Fruit fly (Drosophila melanogaster): ENCODE data around the gene lz.

lz gene

DNA sequence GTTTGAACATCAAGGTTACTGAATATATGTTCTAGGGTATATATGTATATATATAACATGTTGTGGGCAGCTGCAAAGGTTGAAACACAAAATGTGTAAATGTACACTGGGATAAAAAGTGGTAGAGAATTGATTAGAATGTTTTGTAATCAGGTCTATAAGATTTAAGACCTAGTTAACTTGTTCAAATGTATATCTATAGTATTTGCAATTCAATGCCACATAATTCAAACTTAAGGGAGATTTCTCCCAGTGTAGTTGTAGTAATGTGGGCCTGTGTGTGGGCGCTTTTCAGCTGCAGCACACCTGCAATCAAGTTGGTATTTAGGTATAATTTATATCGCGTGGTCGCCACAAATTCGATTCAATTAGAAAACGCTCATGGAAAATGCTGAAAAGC is 64.8 kb downstream of the lz start (continued):
- TF ChIP-seq CG6813 (GFP tag; optimal IDR thresholded peaks at IDR 0.05): peak; percentile 11
- TF ChIP-seq CG13775 (GFP tag; optimal IDR thresholded peaks at IDR 0.05): peak; percentile 6
- peak; percentile 60 for TF ChIP-seq grau (tag; optimal IDR thresholded peaks at IDR 0.05)
- TF ChIP-seq shn (GFP tag; optimal IDR thresholded peaks at IDR 0.05): peak; percentile 6
- TF ChIP-seq CG4617 (GFP tag; optimal IDR thresholded peaks at IDR 0.05; ENCODE audit: borderline replicate concordance): peak; percentile 17
- TF ChIP-seq Asciz (GFP tag; optimal IDR thresholded peaks at IDR 0.05): peak; percentile 29
- TF ChIP-seq slbo (GFP tag; IDR thresholded peaks at IDR 0.05): peak; percentile 70
- peak; percentile 21 for TF ChIP-seq CG18476 (GFP tag; optimal IDR thresholded peaks at IDR 0.05)
- TF ChIP-seq stc (GFP tag; IDR thresholded peaks at IDR 0.05): peak; percentile 57; the same call in 1 of the 2 replicates
- TF ChIP-seq CG4707 (GFP tag; optimal IDR thresholded peaks at IDR 0.05): no peak
- TF ChIP-seq CG12744 (GFP tag; optimal IDR thresholded peaks at IDR 0.05): peak; percentile 38
- no peak for TF ChIP-seq stwl (tag; optimal IDR thresholded peaks at IDR 0.05)
- peak; percentile 65 for TF ChIP-seq Oli (tag; optimal IDR thresholded peaks at IDR 0.05)
- TF ChIP-seq Mes4 (GFP tag; optimal IDR thresholded peaks at IDR 0.05): peak; percentile 15
- TF ChIP-seq CG3407 (GFP tag; optimal IDR thresholded peaks at IDR 0.05): peak; percentile 27
- TF ChIP-seq mam (GFP tag; optimal IDR thresholded peaks at IDR 0.05): peak; percentile 3
- TF ChIP-seq CG3281 (GFP tag; optimal IDR thresholded peaks at IDR 0.05): peak; percentile 45
- 0 out of 2 replicates have a peak, but pooled peaks have one; percentile 21 for TF ChIP-seq esg (GFP tag; conservative IDR thresholded peaks at IDR 0.05)

DNA sequence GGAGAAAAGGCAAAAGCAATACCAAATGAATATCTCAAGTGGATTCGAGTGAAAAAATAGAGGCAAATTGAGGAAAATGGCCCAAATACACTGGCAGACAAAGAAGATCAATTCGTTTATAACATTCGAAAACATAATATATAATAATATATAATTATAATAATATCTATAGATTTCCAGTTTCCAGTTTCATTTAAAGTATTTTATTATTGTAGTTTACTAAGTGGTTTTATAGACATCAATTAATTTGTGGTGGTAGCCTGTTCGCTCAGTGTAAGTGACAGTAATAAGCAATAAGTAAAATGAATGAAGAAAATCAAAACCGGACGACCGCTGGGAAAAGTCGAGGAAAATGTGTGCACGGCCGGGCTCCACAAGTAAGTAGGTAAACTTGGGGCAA is 65.9 kb downstream of the lz start:
- TF ChIP-seq eyg (GFP tag; optimal IDR thresholded peaks at IDR 0.05) (no peak), fd96Cb (tag; optimal IDR thresholded peaks at IDR 0.05) (peak; percentile 29), MBD-R2 (GFP tag; IDR thresholded peaks at IDR 0.05) (0 out of 2 replicates have a peak, but pooled peaks have one; percentile 15), nmo (GFP tag; optimal IDR thresholded peaks at IDR 0.05) (peak; percentile 46), da (GFP tag; optimal IDR thresholded peaks at IDR 0.05) (no peak), tna (GFP tag; IDR thresholded peaks at IDR 0.05; ENCODE audit: partially characterized antibody) (no peak), fd102C (GFP tag; optimal IDR thresholded peaks at IDR 0.05) (no peak), Sox102F (GFP tag; optimal IDR thresholded peaks at IDR 0.05) (peak; percentile 69), cwo (GFP tag; optimal IDR thresholded peaks at IDR 0.05) (peak; percentile 39), jumu (GFP tag; optimal IDR thresholded peaks at IDR 0.05) (no peak), Dfd (GFP tag; optimal IDR thresholded peaks at IDR 0.05) (no peak), Hmr (GFP tag; optimal IDR thresholded peaks at IDR 0.05) (peak; percentile 6), CG16813 (GFP tag; IDR thresholded peaks at IDR 0.05; ENCODE audit: partially characterized antibody) (no peak), dmrt11E (tag; optimal IDR thresholded peaks at IDR 0.05) (peak; percentile 31), CG2678 (tag; optimal IDR thresholded peaks at IDR 0.05) (peak; percentile 69), CG6689 (GFP tag; IDR thresholded peaks at IDR 0.05) (no peak; the same call in 1 of the 2 replicates), CG17385 (GFP tag; optimal IDR thresholded peaks at IDR 0.05) (peak; percentile 31), CG14710 (tag; optimal IDR thresholded peaks at IDR 0.05) (peak; percentile 33), CG10366 (GFP tag; IDR thresholded peaks at IDR 0.05) (peak; percentile 40; the same call in 1 of the 2 replicates), CG8290 (GFP tag; optimal IDR thresholded peaks at IDR 0.05) (no peak), CG8290 (tag; optimal IDR thresholded peaks at IDR 0.05) (no peak), CG31441 (GFP tag; IDR thresholded peaks at IDR 0.05) (peak; percentile 63), CoRest (tag; optimal IDR thresholded peaks at IDR 0.05) (peak; percentile 59), bsh (GFP tag; optimal IDR thresholded peaks at IDR 0.05) (peak in 1 of 2 experiments; percentile 65), CG9727 (GFP tag; optimal IDR thresholded peaks at IDR 0.05) (peak; percentile 23), al (GFP tag; IDR thresholded peaks at IDR 0.05) (peak; percentile 32; the same call in 1 of the 2 replicates), TFAM (GFP tag; optimal IDR thresholded peaks at IDR 0.05) (no peak), PHDP (tag; optimal IDR thresholded peaks at IDR 0.05) (peak; percentile 60), ttk (GFP tag; IDR thresholded peaks at IDR 0.05) (no peak), E2f1 (GFP tag; IDR thresholded peaks at IDR 0.05) (peak; percentile 40; the same call in 1 of the 2 replicates), CG3065 (GFP tag; optimal IDR thresholded peaks at IDR 0.05) (no peak), CrebB (tag; optimal IDR thresholded peaks at IDR 0.05) (no peak)

Data from whole organism, embryonic.